Worm (Caenorhabditis elegans) whole organism, young adult: ENCODE measurements around the gene Y54G2A.40.
A peak's percentile ranks its signal among the peaks of the same experiment; 100 is the strongest.

ENCODE experiments used
- F10E7.11 ChIP-seq: sonication (generic microtip); optimal IDR thresholded peaks from 2 replicates; lab custom pipeline; 2017; ENCODE audit warnings: mild to moderate bottlenecking, missing genetic modification characterization, moderate library complexity, missing compliant biosample characterization
- F57A8.1 ChIP-seq: fragments of 200-800 bp; sonication (Bioruptor generic); optimal IDR thresholded peaks from 2 replicates; lab custom pipeline; 2018; ENCODE audit warnings: mild to moderate bottlenecking, missing genetic modification characterization, moderate library complexity, missing compliant biosample characterization
- K11D2.4 ChIP-seq: fragments of 200-800 bp; sonication (Bioruptor generic); IDR thresholded peaks from 2 replicates; pipeline ENCODE4 v1.3.6; 2022; ENCODE audit warnings: missing genetic modification reagents, missing genetic modification characterization, missing compliant biosample characterization
- T07F8.4 ChIP-seq: sonication (generic microtip); optimal IDR thresholded peaks from 2 replicates; lab custom pipeline; 2016; ENCODE audit warnings: mild to moderate bottlenecking, missing genetic modification characterization, moderate library complexity, missing compliant biosample characterization
- T26A5.8 ChIP-seq: sonication (generic microtip); optimal IDR thresholded peaks from 2 replicates; lab custom pipeline; 2016; ENCODE audit warnings: missing genetic modification characterization, missing compliant biosample characterization
- akir-1 ChIP-seq: fragments of 200-800 bp; sonication (Bioruptor generic); optimal IDR thresholded peaks from 2 replicates; lab custom pipeline; 2018; ENCODE audit warnings: mild to moderate bottlenecking, missing genetic modification characterization, moderate library complexity, missing compliant biosample characterization
- athp-1 ChIP-seq: sonication (generic microtip); optimal IDR thresholded peaks from 2 replicates; lab custom pipeline; 2017; ENCODE audit warnings: mild to moderate bottlenecking, missing genetic modification characterization, missing compliant biosample characterization
- attf-5 ChIP-seq: fragments of 200-800 bp; sonication (Bioruptor generic); optimal IDR thresholded peaks from 2 replicates; lab custom pipeline; 2018; ENCODE audit warnings: mild to moderate bottlenecking, missing genetic modification characterization, missing compliant biosample characterization
- bed-2 ChIP-seq: fragments of 200-800 bp; sonication (Bioruptor generic); IDR thresholded peaks from 2 replicates; pipeline ENCODE4 v1.3.6; 2022; ENCODE audit warnings: missing genetic modification reagents, missing genetic modification characterization, missing compliant biosample characterization
- cebp-1 ChIP-seq, 2 experiments: fragments of 200-800 bp in 1 of 2; sonication (Bioruptor generic) in 1 of 2; sonication (generic microtip) in 1 of 2; IDR thresholded peaks in 1 of 2; optimal IDR thresholded peaks in 1 of 2; 2 replicates each; pipeline versions ENCODE4 v1.3.6 to Lab custom; 2017 to 2022; ENCODE audit warnings: missing compliant biosample characterization in 2 of 2, missing genetic modification characterization in 2 of 2, mild to moderate bottlenecking in 1 of 2, missing genetic modification reagents in 1 of 2, moderate library complexity in 1 of 2
- ceh-27 ChIP-seq: fragments of 200-800 bp; sonication (Bioruptor generic); optimal IDR thresholded peaks from 2 replicates; lab custom pipeline; 2018; ENCODE audit warnings: mild to moderate bottlenecking, missing genetic modification characterization, moderate library complexity, missing compliant biosample characterization
- ceh-79 ChIP-seq: sonication (generic microtip); optimal IDR thresholded peaks from 2 replicates; lab custom pipeline; 2017; ENCODE audit warnings: mild to moderate bottlenecking, missing genetic modification characterization, missing compliant biosample characterization
- chd-7 ChIP-seq: sonication (generic microtip); optimal IDR thresholded peaks from 2 replicates; lab custom pipeline; 2016; ENCODE audit warnings: mild to moderate bottlenecking, missing genetic modification characterization, moderate library complexity, missing compliant biosample characterization
- egrh-3 ChIP-seq: fragments of 200-800 bp; sonication (Bioruptor generic); IDR thresholded peaks from 2 replicates; pipeline ENCODE4 v1.3.6; 2022; ENCODE audit warnings: missing genetic modification reagents, missing genetic modification characterization, missing compliant biosample characterization
- him-1 ChIP-seq: sonication (generic microtip); optimal IDR thresholded peaks from 2 replicates; lab custom pipeline; 2016; ENCODE audit warnings: missing genotype, missing genetic modification reagents, missing genetic modification characterization, missing compliant biosample characterization
- lin-26 ChIP-seq: fragments of 200-800 bp; sonication (Bioruptor generic); IDR thresholded peaks from 2 replicates; pipeline ENCODE4 v1.3.6; 2022; ENCODE audit warnings: missing genetic modification reagents, missing genetic modification characterization, missing compliant biosample characterization
- lsl-1 ChIP-seq: fragments of 200-800 bp; sonication (Bioruptor generic); optimal IDR thresholded peaks from 2 replicates; lab custom pipeline; 2018; ENCODE audit warnings: mild to moderate bottlenecking, missing genetic modification characterization, moderate library complexity, missing compliant biosample characterization
- madf-3 ChIP-seq: fragments of 200-800 bp; sonication (Bioruptor generic); IDR thresholded peaks from 2 replicates; pipeline ENCODE4 v1.3.6; 2022; ENCODE audit warnings: missing genetic modification reagents, missing genetic modification characterization, missing compliant biosample characterization
- madf-6 ChIP-seq: fragments of 200-800 bp; sonication (Bioruptor generic); IDR thresholded peaks from 2 replicates; pipeline ENCODE4 v1.3.6; 2022; ENCODE audit warnings: missing genetic modification reagents, missing genetic modification characterization, missing compliant biosample characterization
- madf-8 ChIP-seq: fragments of 200-800 bp; sonication (Bioruptor generic); conservative IDR thresholded peaks from 2 replicates; pipeline ENCODE4 v1.3.6; 2022; ENCODE audit warnings: missing genetic modification reagents, missing genetic modification characterization, missing compliant biosample characterization
- mcd-1 ChIP-seq: fragments of 200-800 bp; sonication (Bioruptor generic); IDR thresholded peaks from 2 replicates; pipeline ENCODE4 v1.3.6; 2022; ENCODE audit warnings: missing genetic modification reagents, missing genetic modification characterization, missing compliant biosample characterization
- nfya-1 ChIP-seq: sonication (generic microtip); optimal IDR thresholded peaks from 2 replicates; lab custom pipeline; 2017; ENCODE audit warnings: antibody characterized with exemption, missing compliant biosample characterization, missing genetic modification characterization, borderline replicate concordance; ENCODE audit not compliant: insufficient read depth
- nfyb-1 ChIP-seq: fragments of 200-800 bp; sonication (Bioruptor generic); IDR thresholded peaks from 2 replicates; pipeline ENCODE4 v1.3.6; 2022; ENCODE audit warnings: missing genetic modification reagents, missing genetic modification characterization, missing compliant biosample characterization
- nhr-120 ChIP-seq: fragments of 200-800 bp; sonication (Bioruptor generic); IDR thresholded peaks from 2 replicates; pipeline ENCODE4 v1.3.6; 2022; ENCODE audit warnings: missing genetic modification characterization, missing compliant biosample characterization
- nhr-27 ChIP-seq: fragments of 200-800 bp; sonication (Bioruptor generic); optimal IDR thresholded peaks from 2 replicates; lab custom pipeline; 2018; ENCODE audit warnings: mild to moderate bottlenecking, missing genetic modification characterization, moderate library complexity, missing compliant biosample characterization
- nhr-80 ChIP-seq: sonication (generic microtip); optimal IDR thresholded peaks from 2 replicates; lab custom pipeline; 2016; ENCODE audit warnings: missing genetic modification characterization, missing compliant biosample characterization
- pbrm-1 ChIP-seq: fragments of 200-800 bp; sonication (Bioruptor generic); IDR thresholded peaks from 2 replicates; pipeline ENCODE4 v1.3.6; 2022; ENCODE audit warnings: missing genetic modification reagents, missing genetic modification characterization, missing compliant biosample characterization
- rcor-1 ChIP-seq: fragments of 200-800 bp; sonication (Bioruptor generic); IDR thresholded peaks from 2 replicates; pipeline ENCODE4 v1.3.6; 2022; ENCODE audit warnings: missing genetic modification reagents, missing genetic modification characterization, missing compliant biosample characterization
- rec-8 ChIP-seq, 2 experiments: sonication (generic microtip); optimal IDR thresholded peaks; 2 replicates each; lab custom pipeline; 2016; ENCODE audit warnings: mild to moderate bottlenecking in 2 of 2, missing genetic modification characterization in 2 of 2, missing genetic modification reagents in 2 of 2, missing genotype in 2 of 2, missing biosample characterization in 1 of 2, missing compliant biosample characterization in 1 of 2, moderate library complexity in 1 of 2
- rpc-1 ChIP-seq, 2 experiments: fragments of 150-350 bp in 1 of 2; sonication (generic microtip) in 1 of 2; optimal IDR thresholded peaks; 2 replicates each; lab custom pipeline; 2014 to 2018; ENCODE audit warnings: missing biosample characterization in 1 of 2, missing genetic modification characterization in 1 of 2, missing genetic modification reagents in 1 of 2, missing genotype in 1 of 2
- snpc-1.3 ChIP-seq: sonication (generic microtip); optimal IDR thresholded peaks from 2 replicates; lab custom pipeline; 2017; ENCODE audit warnings: missing genetic modification characterization, mild to moderate bottlenecking, missing compliant biosample characterization, antibody characterized with exemption, moderate library complexity, missing genotype, missing genetic modification reagents; ENCODE audit not compliant: insufficient read depth
- snpc-4 ChIP-seq, 5 experiments: fragments of 150-350 bp in 1 of 5; sonication (generic microtip) in 4 of 5; optimal IDR thresholded peaks; 2 replicates each; lab custom pipeline; 2014 to 2018; ENCODE audit warnings: missing genetic modification characterization in 5 of 5, missing biosample characterization in 3 of 5, antibody characterized with exemption in 2 of 5, mild to moderate bottlenecking in 2 of 5, missing compliant biosample characterization in 2 of 5, missing genotype in 2 of 5, moderate library complexity in 2 of 5, missing genetic modification reagents in 1 of 5
- tbx-9 ChIP-seq: sonication (generic microtip); optimal IDR thresholded peaks from 2 replicates; lab custom pipeline; 2016; ENCODE audit warnings: borderline replicate concordance, missing genetic modification characterization, inconsistent platforms, missing compliant biosample characterization
- unc-130 ChIP-seq: sonication (generic microtip); optimal IDR thresholded peaks from 2 replicates; lab custom pipeline; 2016; ENCODE audit warnings: missing genetic modification reagents, missing genetic modification characterization, missing compliant biosample characterization
- unc-62 ChIP-seq: fragments of 150-350 bp; optimal IDR thresholded peaks from 2 replicates; lab custom pipeline; 2014; ENCODE audit warnings: missing biosample characterization, missing genetic modification reagents, missing genetic modification characterization
- zfh-2 ChIP-seq: fragments of 200-800 bp; sonication (Bioruptor generic); conservative IDR thresholded peaks from 2 replicates; pipeline ENCODE4 v1.3.6; 2022; ENCODE audit warnings: missing genetic modification reagents, missing genetic modification characterization, missing compliant biosample characterization
- ztf-26 ChIP-seq: sonication (generic microtip); optimal IDR thresholded peaks from 2 replicates; lab custom pipeline; 2017; ENCODE audit warnings: missing genetic modification characterization, missing compliant biosample characterization

The Y54G2A.40 gene

ce11 chrIV:2808154-2808553, 38.1 kb upstream of the Y54G2A.40 start (continued):
- no peak for TF ChIP-seq madf-3
- TF ChIP-seq rpc-1 (optimal IDR thresholded peaks at IDR 0.05; lab: Kevin White, UChicago) = peak; percentile 46
- TF ChIP-seq rpc-1 (tag; optimal IDR thresholded peaks at IDR 0.05; lab: Kevin White, UChicago) = peak; percentile 72
- no peak for TF ChIP-seq cebp-1 (GFP tag; IDR thresholded peaks at IDR 0.05; lab: Robert Waterston, UW)
- no peak for TF ChIP-seq cebp-1 (tag; optimal IDR thresholded peaks at IDR 0.05; lab: Kevin White, UChicago)
- no peak for TF ChIP-seq bed-2 (GFP tag; lab: Robert Waterston, UW)
- TF ChIP-seq T07F8.4 (tag; lab: Kevin White, UChicago) = no peak
- TF ChIP-seq egrh-3 (GFP tag; lab: Robert Waterston, UW) = 0 out of 2 replicates have a peak, but pooled peaks have one; percentile 15
- TF ChIP-seq rec-8 (tag; optimal IDR thresholded peaks at IDR 0.05; lab: Kevin White, UChicago) = no peak
- TF ChIP-seq tbx-9 (tag; lab: Kevin White, UChicago) = no peak
- TF ChIP-seq mcd-1 (GFP tag; lab: Robert Waterston, UW) = peak; percentile 52; the same call in 1 of the 2 replicates
- TF ChIP-seq nhr-80 (tag; lab: Kevin White, UChicago) = no peak
- 0 out of 2 replicates have a peak, but pooled peaks have one; percentile 27 for TF ChIP-seq pbrm-1 (GFP tag; lab: Robert Waterston, UW)
- TF ChIP-seq ceh-27 (GFP tag; lab: Kevin White, UChicago) = no peak
- TF ChIP-seq unc-130 (GFP tag; lab: Kevin White, UChicago) = no peak
- no peak for TF ChIP-seq madf-8 (GFP tag; lab: Robert Waterston, UW)
- no peak for TF ChIP-seq F10E7.11 (tag; lab: Kevin White, UChicago)
- no peak for TF ChIP-seq K11D2.4 (GFP tag; lab: Robert Waterston, UW)
- TF ChIP-seq lin-26 (GFP tag; lab: Robert Waterston, UW) = peak; percentile 75; the same call in 1 of the 2 replicates
- no peak for TF ChIP-seq attf-5 (GFP tag; lab: Kevin White, UChicago)
- peak; percentile 7 for TF ChIP-seq lsl-1
- no peak for TF ChIP-seq nhr-120
- TF ChIP-seq madf-6 (GFP tag; lab: Robert Waterston, UW) = no peak; the same call in 1 of the 2 replicates
- no peak for TF ChIP-seq nfyb-1 (GFP tag; lab: Robert Waterston, UW)
- no peak for TF ChIP-seq ztf-26 (tag; lab: Kevin White, UChicago)
- TF ChIP-seq nhr-27 (tag; lab: Kevin White, UChicago) = no peak

- no peak for TF ChIP-seq athp-1 (tag; lab: Kevin White, UChicago)
- TF ChIP-seq pbrm-1 (GFP tag; lab: Robert Waterston, UW) = no peak
These were observed 37.1 kb upstream of the Y54G2A.40 start, which contains the start of gene Y54G2A.76 for ce11 chrIV:2809208-2809607. Gene Y54G2A.76, plus strand, starts transcription at chrIV:2809410.

- TF ChIP-seq chd-7 (tag; lab: Kevin White, UChicago) (peak; percentile 12), pbrm-1 (GFP tag; lab: Robert Waterston, UW) (no peak), ztf-26 (tag; lab: Kevin White, UChicago) (no peak), akir-1 (GFP tag; lab: Kevin White, UChicago) (no peak), zfh-2 (GFP tag; lab: Robert Waterston, UW) (peak; percentile 79), snpc-4 (GFP tag; optimal IDR thresholded peaks at IDR 0.05; lab: Kevin White, UChicago) (no peak), snpc-4 (tag; optimal IDR thresholded peaks at IDR 0.05; lab: Kevin White, UChicago) (peak in 2 of 4 experiments; percentile 65 to 88), unc-62 (GFP tag; lab: Kevin White, UChicago) (no peak)
These were observed 29.2 kb upstream of the Y54G2A.40 start for ce11 chrIV:2817038-2817437.

ce11 chrIV:2819633-2820032, 26.6 kb upstream of the Y54G2A.40 start, which contains the start of gene Y54G2A.13:
Gene Y54G2A.13, minus strand, starts transcription at chrIV:2819733.
- TF ChIP-seq chd-7 (tag; lab: Kevin White, UChicago) = no peak
- TF ChIP-seq F10E7.11 (tag; lab: Kevin White, UChicago) = no peak
- no peak for TF ChIP-seq F57A8.1 (GFP tag; lab: Kevin White, UChicago)
- TF ChIP-seq T26A5.8 (tag; lab: Kevin White, UChicago) = no peak
- no peak for TF ChIP-seq rcor-1 (GFP tag; lab: Robert Waterston, UW)
- TF ChIP-seq nfya-1 (tag; lab: Kevin White, UChicago) = no peak
- TF ChIP-seq him-1 (tag; lab: Kevin White, UChicago) = no peak
- TF ChIP-seq snpc-1.3 = no peak
- no peak for TF ChIP-seq madf-6 (GFP tag; lab: Robert Waterston, UW)
- no peak for TF ChIP-seq ceh-79 (tag; lab: Kevin White, UChicago)
- no peak for TF ChIP-seq pbrm-1 (GFP tag; lab: Robert Waterston, UW)
